Worm (Caenorhabditis elegans) whole organism, late embryonic: ENCODE measurements around the gene msp-77.
"Not testable (repeated sequence)": the region's sequence is repeated elsewhere in the genome, so short reads cannot be mapped to it uniquely, and the experiment has no call there.

Experiments used
- C08G9.2 ChIP-seq: sonication (generic microtip); optimal IDR thresholded peaks from 2 replicates; lab custom pipeline; 2016; ENCODE audit warnings: mild to moderate bottlenecking, missing genetic modification characterization, moderate library complexity, missing compliant biosample characterization
- K02D7.2 ChIP-seq: sonication (generic microtip); optimal IDR thresholded peaks from 2 replicates; lab custom pipeline; 2017; ENCODE audit warnings: mild to moderate bottlenecking, missing genetic modification characterization, missing compliant biosample characterization
- K09A11.1 ChIP-seq: sonication (generic microtip); optimal IDR thresholded peaks from 2 replicates; lab custom pipeline; 2017; ENCODE audit warnings: antibody characterized with exemption, mild to moderate bottlenecking, missing genetic modification characterization, missing compliant biosample characterization; ENCODE audit not compliant: insufficient read depth
- T23F11.4 ChIP-seq: fragments of 200-800 bp; sonication (Bioruptor generic); optimal IDR thresholded peaks from 2 replicates; lab custom pipeline; 2018; ENCODE audit warnings: mild to moderate bottlenecking, missing genetic modification characterization, missing compliant biosample characterization
- Y22D7AL.16 ChIP-seq: sonication (generic microtip); optimal IDR thresholded peaks from 2 replicates; lab custom pipeline; 2016; ENCODE audit warnings: missing genetic modification characterization, missing compliant biosample characterization
- ahr-1 ChIP-seq: sonication (generic microtip); optimal IDR thresholded peaks from 2 replicates; lab custom pipeline; 2016; ENCODE audit warnings: missing genetic modification characterization, missing compliant biosample characterization
- ama-1 ChIP-seq: fragments of 150-350 bp; optimal IDR thresholded peaks from 2 replicates; lab custom pipeline; 2014
- ceh-19 ChIP-seq: fragments of 200-800 bp; sonication (Bioruptor generic); optimal IDR thresholded peaks from 2 replicates; lab custom pipeline; 2018; ENCODE audit warnings: mild to moderate bottlenecking, missing genetic modification characterization, missing compliant biosample characterization
- ceh-22 ChIP-seq: sonication (generic microtip); optimal IDR thresholded peaks from 2 replicates; lab custom pipeline; 2017; ENCODE audit warnings: missing biosample characterization, missing genetic modification characterization
- ceh-30 ChIP-seq: fragments of 150-350 bp; optimal IDR thresholded peaks from 2 replicates; lab custom pipeline; 2014; ENCODE audit warnings: missing biosample characterization, missing genetic modification characterization
- ceh-45 ChIP-seq: fragments of 200-800 bp; sonication (Bioruptor generic); IDR thresholded peaks from 2 replicates; pipeline ENCODE4 v1.3.6; 2022; ENCODE audit warnings: missing genetic modification reagents, missing genetic modification characterization, missing compliant biosample characterization
- ceh-48 ChIP-seq: sonication (generic microtip); optimal IDR thresholded peaks from 2 replicates; lab custom pipeline; 2016; ENCODE audit warnings: missing genetic modification characterization, inconsistent platforms, missing compliant biosample characterization
- che-1 ChIP-seq: sonication (generic microtip); optimal IDR thresholded peaks from 2 replicates; lab custom pipeline; 2016; ENCODE audit warnings: mild to moderate bottlenecking, missing genetic modification characterization, missing compliant biosample characterization
- dmd-4 ChIP-seq: sonication (generic microtip); optimal IDR thresholded peaks from 2 replicates; lab custom pipeline; 2016; ENCODE audit warnings: borderline replicate concordance, missing genetic modification characterization, missing compliant biosample characterization
- dve-1 ChIP-seq: sonication (generic microtip); optimal IDR thresholded peaks from 2 replicates; lab custom pipeline; 2017; ENCODE audit warnings: antibody characterized with exemption, mild to moderate bottlenecking, missing genetic modification characterization, missing compliant biosample characterization
- elt-2 ChIP-seq: sonication (generic microtip); optimal IDR thresholded peaks from 2 replicates; lab custom pipeline; 2016; ENCODE audit warnings: missing genetic modification reagents, missing genetic modification characterization, missing compliant biosample characterization
- eyg-1 ChIP-seq: sonication (generic microtip); optimal IDR thresholded peaks from 2 replicates; lab custom pipeline; 2016; ENCODE audit warnings: missing genotype, missing genetic modification characterization, missing compliant biosample characterization
- fkh-6 ChIP-seq: sonication (generic microtip); optimal IDR thresholded peaks from 2 replicates; lab custom pipeline; 2016; ENCODE audit warnings: missing genetic modification characterization, missing compliant biosample characterization
- gmeb-2 ChIP-seq: sonication (generic microtip); optimal IDR thresholded peaks from 2 replicates; lab custom pipeline; 2016; ENCODE audit warnings: missing genetic modification characterization, inconsistent platforms, missing compliant biosample characterization
- hlh-13 ChIP-seq: fragments of 200-800 bp; sonication (Bioruptor generic); optimal IDR thresholded peaks from 2 replicates; lab custom pipeline; 2018; ENCODE audit warnings: mild to moderate bottlenecking, missing genetic modification characterization, missing compliant biosample characterization
- hlh-15 ChIP-seq: sonication (generic microtip); optimal IDR thresholded peaks from 2 replicates; lab custom pipeline; 2016; ENCODE audit warnings: missing genetic modification characterization, missing compliant biosample characterization
- hlh-30 ChIP-seq: sonication (generic microtip); optimal IDR thresholded peaks from 2 replicates; lab custom pipeline; 2017; ENCODE audit warnings: antibody characterized with exemption, missing genetic modification characterization, missing compliant biosample characterization; ENCODE audit not compliant: insufficient read depth
- lim-6 ChIP-seq: sonication (generic microtip); optimal IDR thresholded peaks from 2 replicates; lab custom pipeline; 2016; ENCODE audit warnings: missing genetic modification characterization, missing compliant biosample characterization
- madf-2 ChIP-seq: sonication (generic microtip); optimal IDR thresholded peaks from 2 replicates; lab custom pipeline; 2017; ENCODE audit warnings: missing genetic modification characterization, missing compliant biosample characterization
- mec-3 ChIP-seq: sonication (generic microtip); optimal IDR thresholded peaks from 2 replicates; lab custom pipeline; 2016; ENCODE audit warnings: borderline replicate concordance, missing genetic modification characterization, missing compliant biosample characterization
- nhr-11 ChIP-seq: fragments of 150-350 bp; optimal IDR thresholded peaks from 2 replicates; lab custom pipeline; 2014; ENCODE audit warnings: missing biosample characterization, missing genetic modification characterization
- nhr-232 ChIP-seq: sonication (generic microtip); optimal IDR thresholded peaks from 2 replicates; lab custom pipeline; 2016; ENCODE audit warnings: missing genetic modification characterization, missing compliant biosample characterization
- pax-1 ChIP-seq: fragments of 150-350 bp; optimal IDR thresholded peaks from 2 replicates; lab custom pipeline; 2014; ENCODE audit warnings: missing biosample characterization, missing genetic modification characterization
- pha-2 ChIP-seq: sonication (generic microtip); optimal IDR thresholded peaks from 2 replicates; lab custom pipeline; 2017; ENCODE audit warnings: mild to moderate bottlenecking, missing genetic modification characterization, missing compliant biosample characterization
- pqm-1 ChIP-seq: sonication (generic microtip); optimal IDR thresholded peaks from 2 replicates; lab custom pipeline; 2016; ENCODE audit warnings: missing genetic modification characterization, missing compliant biosample characterization
- pros-1 ChIP-seq: fragments of 150-350 bp; optimal IDR thresholded peaks from 2 replicates; lab custom pipeline; 2014; ENCODE audit warnings: missing biosample characterization, missing genetic modification reagents, missing genetic modification characterization
- syd-9 ChIP-seq: sonication (generic microtip); optimal IDR thresholded peaks from 2 replicates; lab custom pipeline; 2016; ENCODE audit warnings: mild to moderate bottlenecking, missing genetic modification characterization, moderate library complexity, missing compliant biosample characterization
- unc-55 ChIP-seq: sonication (generic microtip); optimal IDR thresholded peaks from 2 replicates; lab custom pipeline; 2017; ENCODE audit warnings: missing biosample characterization, missing genetic modification reagents, missing genetic modification characterization
- zip-5 ChIP-seq: sonication (generic microtip); optimal IDR thresholded peaks from 2 replicates; lab custom pipeline; 2016; ENCODE audit warnings: missing genetic modification characterization, missing compliant biosample characterization
- ztf-16 ChIP-seq: sonication (generic microtip); optimal IDR thresholded peaks from 2 replicates; lab custom pipeline; 2017; ENCODE audit warnings: missing genetic modification characterization, missing compliant biosample characterization

Gene msp-77

ce11 chrIV:9894331-9894730, at the start of gene msp-77:
Gene msp-77 (plus strand): TSS chrIV:9894631.
- TF ChIP-seq ceh-48, hlh-15, zip-5 (tag; lab: Kevin White, UChicago): not testable (repeated sequence)
- TF ChIP-seq, all 69 proteins: peak for 0; not testable (repeated sequence) for 69

- TF ChIP-seq K09A11.1 (tag; lab: Kevin White, UChicago) (no peak), madf-2 (tag; lab: Kevin White, UChicago) (no peak), dve-1 (tag; lab: Kevin White, UChicago) (no peak), pax-1 (tag; lab: Kevin White, UChicago) (no peak), hlh-13 (GFP tag; lab: Kevin White, UChicago) (no peak), nhr-232 (tag; lab: Kevin White, UChicago) (no peak), ceh-22 (no peak), eyg-1 (no peak), dmd-4 (tag; lab: Kevin White, UChicago) (no peak), syd-9 (no peak), unc-55 (GFP tag; lab: Kevin White, UChicago) (no peak), Y22D7AL.16 (tag; lab: Kevin White, UChicago) (no peak), K02D7.2 (tag; lab: Kevin White, UChicago) (no peak)
- TF ChIP-seq, all 69 proteins: peak for 0
These were observed 47.9 kb upstream of the msp-77 start, which contains the start of gene K07F5.6 for ce11 chrIV:9846574-9846973. Gene K07F5.6 (minus strand): TSS chrIV:9846674.

DNA sequence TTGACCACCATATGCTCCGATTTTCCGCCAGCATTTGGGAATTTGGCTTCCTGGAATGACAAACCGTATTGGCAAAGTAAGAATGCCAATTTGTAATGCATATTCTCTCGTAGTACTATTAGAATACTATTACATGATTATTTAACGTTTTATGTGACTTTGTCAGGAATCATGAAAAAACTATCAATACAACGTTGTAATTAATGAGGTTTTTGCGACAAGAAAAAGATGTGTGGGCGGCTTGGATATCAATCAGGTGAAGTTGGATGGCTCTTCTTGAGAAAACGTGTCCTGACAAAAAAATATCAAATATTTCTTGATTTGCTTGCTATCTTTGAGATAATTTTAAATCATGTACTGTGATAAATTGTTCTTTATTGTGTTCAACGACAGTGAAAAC, 46.4 kb upstream of the msp-77 start, which contains the start of gene K07F5.7:
Gene K07F5.7, minus strand, starts transcription at position 101 of the 400 bp plus-strand sequence.
- TF ChIP-seq C08G9.2 (tag; lab: Kevin White, UChicago) (no peak), ama-1 (lab: Kevin White, UChicago) (no peak), lim-6 (no peak), che-1 (no peak)

DNA sequence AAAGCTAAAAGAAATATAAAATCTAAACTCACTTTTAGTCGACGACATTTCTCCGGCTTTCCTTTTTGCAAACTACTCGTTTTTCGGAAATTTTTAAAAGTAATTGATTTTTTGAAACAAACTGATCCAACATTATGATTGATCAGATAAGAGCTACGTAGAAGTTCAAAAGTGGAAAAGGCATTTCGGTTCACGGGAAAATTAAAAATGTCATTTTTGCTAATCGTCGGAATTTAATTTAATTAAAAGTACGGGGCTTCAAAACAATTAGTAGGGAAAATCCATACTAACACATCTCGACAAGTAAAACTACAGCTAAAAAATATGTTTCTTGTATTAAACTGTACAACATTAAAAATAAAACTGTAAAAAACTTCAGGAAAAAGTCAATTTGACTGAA, 44.8 kb upstream of the msp-77 start, which contains the start of gene K07F5.8:
Gene K07F5.8, minus strand, starts transcription at position 101 of the 400 bp plus-strand sequence.
- TF ChIP-seq ahr-1 (tag; lab: Kevin White, UChicago) (no peak), ceh-19 (GFP tag; lab: Kevin White, UChicago) (no peak)
- TF ChIP-seq, all 69 proteins: peak for 0

- TF ChIP-seq mec-3 (no peak), ztf-16 (no peak), C08G9.2 (tag; lab: Kevin White, UChicago) (no peak), T23F11.4 (no peak), pqm-1 (no peak), ahr-1 (tag; lab: Kevin White, UChicago) (no peak), Y22D7AL.16 (tag; lab: Kevin White, UChicago) (no peak), ceh-30 (tag; lab: Kevin White, UChicago) (no peak), fkh-6 (tag; lab: Kevin White, UChicago) (no peak), pha-2 (no peak), elt-2 (tag; lab: Kevin White, UChicago) (no peak), hlh-30 (tag; lab: Kevin White, UChicago) (no peak), gmeb-2 (tag; lab: Kevin White, UChicago) (no peak), ceh-45 (GFP tag; lab: Robert Waterston, UW) (no peak), pros-1 (tag; lab: Kevin White, UChicago) (no peak), nhr-11 (tag; lab: Kevin White, UChicago) (no peak)
These were observed 43.5 kb upstream of the msp-77 start, which contains the start of gene ssp-10 for ce11 chrIV:9850931-9851330. Gene ssp-10 (minus strand): TSS chrIV:9851031.
